Fruit fly (Drosophila melanogaster) whole organism, prepupa: Measurements from ENCODE around the gene CG13699.

ENCODE experiments used
- CG10631 ChIP-seq: fragments of 200-800 bp; sonication (Bioruptor generic); optimal IDR thresholded peaks from 2 replicates; lab custom pipeline; 2016; ENCODE audit warnings: missing biosample characterization, missing genetic modification characterization
- CG6163 ChIP-seq: fragments of 200-800 bp; sonication (Bioruptor generic); IDR thresholded peaks from 3 replicates; pipeline ENCODE4 v1.3.6; 2022; ENCODE audit warnings: missing biosample characterization, missing genetic modification characterization
- CG8319 ChIP-seq: fragments of 200-800 bp; sonication (Bioruptor generic); optimal IDR thresholded peaks from 3 replicates; lab custom pipeline; 2016; ENCODE audit warnings: missing biosample characterization, missing genetic modification characterization
- CG8632 ChIP-seq: fragments of 200-800 bp; sonication (Bioruptor generic); optimal IDR thresholded peaks from 3 replicates; lab custom pipeline; 2016; ENCODE audit warnings: missing biosample characterization, missing genetic modification characterization
- Gug ChIP-seq: fragments of 200-800 bp; sonication (Bioruptor generic); IDR thresholded peaks from 2 replicates; pipeline ENCODE4 v1.3.6; 2022; ENCODE audit warnings: missing biosample characterization, missing genetic modification characterization
- OdsH ChIP-seq: fragments of 200-800 bp; sonication (Bioruptor generic); optimal IDR thresholded peaks from 3 replicates; lab custom pipeline; 2016; ENCODE audit warnings: missing biosample characterization, missing genetic modification characterization
- acj6 ChIP-seq: fragments of 200-800 bp; sonication (Bioruptor generic); optimal IDR thresholded peaks from 3 replicates; lab custom pipeline; 2016; ENCODE audit warnings: missing biosample characterization, missing genetic modification characterization
- fd59A ChIP-seq: fragments of 200-800 bp; sonication (Bioruptor generic); optimal IDR thresholded peaks from 2 replicates; lab custom pipeline; 2017; ENCODE audit warnings: missing biosample characterization, mild to moderate bottlenecking, missing genetic modification characterization, missing genetic modification reagents
- pdm3 ChIP-seq: fragments of 200-800 bp; sonication (Bioruptor generic); optimal IDR thresholded peaks from 3 replicates; lab custom pipeline; 2016; ENCODE audit warnings: missing biosample characterization, missing genetic modification characterization
- salr ChIP-seq, 2 experiments: fragments of 200-800 bp; sonication (Bioruptor generic); optimal IDR thresholded peaks; 3 replicates each; lab custom pipeline; 2016 to 2018; ENCODE audit warnings: missing biosample characterization in 2 of 2, missing genetic modification characterization in 2 of 2, mild to moderate bottlenecking in 1 of 2
- topi ChIP-seq: fragments of 200-800 bp; sonication (Bioruptor generic); optimal IDR thresholded peaks from 3 replicates; lab custom pipeline; 2016; ENCODE audit warnings: missing biosample characterization, missing genetic modification characterization

DNA sequence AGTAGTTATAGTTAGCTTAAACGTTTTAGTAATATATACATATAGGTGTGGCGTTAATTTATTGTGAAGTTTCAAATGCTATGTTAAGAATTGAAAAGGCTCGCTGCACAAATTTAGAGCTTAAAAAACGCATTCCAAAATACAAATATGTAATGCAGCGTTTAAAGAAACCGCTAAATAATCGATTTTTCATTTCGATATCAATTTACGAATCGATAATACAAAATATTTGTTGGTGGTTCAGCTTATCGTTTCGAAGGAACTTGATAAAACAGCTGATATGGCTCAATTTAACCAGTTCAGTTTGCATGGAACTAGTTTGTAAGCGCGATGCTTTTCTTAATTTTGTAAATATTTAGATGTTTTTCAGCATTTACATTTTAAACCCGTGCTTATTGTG, 49.7 kb downstream of the CG13699 start, which contains the start of the genes CG32195 and CG7341:
- no peak for TF ChIP-seq CG10631 (GFP tag; lab: Kevin White, UChicago)
- TF ChIP-seq CG6163 (GFP tag; lab: Robert Waterston, UW), result no peak
- no peak for TF ChIP-seq Gug
- TF ChIP-seq CG8319, result no peak
- no peak for TF ChIP-seq acj6 (GFP tag; lab: Kevin White, UChicago)
- TF ChIP-seq topi (GFP tag; lab: Kevin White, UChicago), result no peak
- TF ChIP-seq OdsH (GFP tag; lab: Kevin White, UChicago), result no peak
- no peak for TF ChIP-seq CG8632 (GFP tag; lab: Kevin White, UChicago)
- TF ChIP-seq pdm3 (GFP tag; lab: Kevin White, UChicago), result no peak
- no peak for TF ChIP-seq salr (GFP tag; optimal IDR thresholded peaks at IDR 0.05; lab: Kevin White, UChicago)
- no peak for TF ChIP-seq fd59A (GFP tag; lab: Kevin White, UChicago)
